Fruit fly (Drosophila melanogaster) whole organism, embryonic: Measurements from ENCODE around the gene Prp31.

Source experiments
- Atf-2 ChIP-seq: fragments of 200-800 bp; sonication (Bioruptor generic); optimal IDR thresholded peaks from 2 replicates; lab custom pipeline; 2016; ENCODE audit warnings: missing biosample characterization, missing genetic modification characterization
- CG10431 ChIP-seq: fragments of 200-800 bp; sonication (Bioruptor generic); optimal IDR thresholded peaks from 3 replicates; lab custom pipeline; 2018; ENCODE audit warnings: missing biosample characterization, mild to moderate bottlenecking, missing genetic modification characterization
- CG10654 ChIP-seq: fragments of 200-800 bp; sonication (Bioruptor generic); optimal IDR thresholded peaks from 2 replicates; lab custom pipeline; 2016; ENCODE audit warnings: missing biosample characterization, missing genetic modification characterization
- CG11093 ChIP-seq: fragments of 200-800 bp; sonication (Bioruptor generic); IDR thresholded peaks from 3 replicates; pipeline ENCODE4 v1.3.6; 2022; ENCODE audit warnings: missing biosample characterization, missing genetic modification characterization
- CG1233 ChIP-seq: fragments of 200-800 bp; sonication (Bioruptor generic); optimal IDR thresholded peaks from 4 replicates; lab custom pipeline; 2018; ENCODE audit warnings: missing biosample characterization, mild to moderate bottlenecking, missing genetic modification characterization
- CG12769 ChIP-seq: fragments of 200-800 bp; sonication (Bioruptor generic); optimal IDR thresholded peaks from 2 replicates; lab custom pipeline; 2019; ENCODE audit warnings: missing biosample characterization, mild to moderate bottlenecking, missing genetic modification characterization, moderate library complexity
- CG14014 ChIP-seq: fragments of 200-800 bp; sonication (Bioruptor generic); IDR thresholded peaks from 2 replicates; pipeline ENCODE4 v1.3.6; 2022; ENCODE audit warnings: missing biosample characterization, missing genetic modification characterization
- CG14441 ChIP-seq: fragments of 200-800 bp; sonication (Bioruptor generic); IDR thresholded peaks from 2 replicates; pipeline ENCODE4 v1.3.6; 2022; ENCODE audit warnings: missing biosample characterization, missing genetic modification characterization
- CG14860 ChIP-seq: fragments of 200-800 bp; sonication (Bioruptor generic); IDR thresholded peaks from 3 replicates; pipeline ENCODE4 v1.3.6; 2022; ENCODE audit warnings: missing biosample characterization, missing genetic modification characterization; ENCODE audit not compliant: partially characterized antibody
- CG1602 ChIP-seq: fragments of 200-800 bp; sonication (Bioruptor generic); optimal IDR thresholded peaks from 3 replicates; lab custom pipeline; 2016; ENCODE audit warnings: missing biosample characterization, missing genetic modification characterization
- CG18476 ChIP-seq: fragments of 200-800 bp; sonication (Bioruptor generic); optimal IDR thresholded peaks from 2 replicates; lab custom pipeline; 2016; ENCODE audit warnings: missing biosample characterization, mild to moderate bottlenecking, missing genetic modification characterization
- CG3065 ChIP-seq: fragments of 200-800 bp; sonication (Bioruptor generic); optimal IDR thresholded peaks from 2 replicates; lab custom pipeline; 2016; ENCODE audit warnings: missing biosample characterization, missing genetic modification characterization
- CG4328 ChIP-seq: fragments of 200-800 bp; sonication (Bioruptor generic); optimal IDR thresholded peaks from 3 replicates; lab custom pipeline; 2017; ENCODE audit warnings: missing biosample characterization, missing genetic modification reagents, missing genetic modification characterization
- CG6254 ChIP-seq: fragments of 200-800 bp; sonication (Bioruptor generic); optimal IDR thresholded peaks from 3 replicates; lab custom pipeline; 2017; ENCODE audit warnings: mild to moderate bottlenecking, missing biosample characterization, missing genetic modification reagents, missing genetic modification characterization
- CG7839 ChIP-seq: fragments of 200-800 bp; sonication (Bioruptor generic); optimal IDR thresholded peaks from 3 replicates; lab custom pipeline; 2018; ENCODE audit warnings: missing biosample characterization, mild to moderate bottlenecking, missing genetic modification characterization, moderate library complexity
- CG8089 ChIP-seq: fragments of 200-800 bp; sonication (Bioruptor generic); optimal IDR thresholded peaks from 3 replicates; lab custom pipeline; 2016; ENCODE audit warnings: missing biosample characterization, missing genetic modification characterization
- CG8924 ChIP-seq: fragments of 200-800 bp; optimal IDR thresholded peaks from 3 replicates; lab custom pipeline; 2019; ENCODE audit warnings: missing biosample characterization, mild to moderate bottlenecking, missing genetic modification characterization, moderate library complexity
- CG9876 ChIP-seq: fragments of 200-800 bp; sonication (Bioruptor generic); optimal IDR thresholded peaks from 2 replicates; lab custom pipeline; 2016; ENCODE audit warnings: missing biosample characterization, missing genetic modification characterization
- Chrac-16 ChIP-seq: fragments of 200-800 bp; sonication (Bioruptor generic); optimal IDR thresholded peaks from 3 replicates; lab custom pipeline; 2016; ENCODE audit warnings: missing biosample characterization, missing genetic modification characterization
- Fer2 ChIP-seq: fragments of 200-800 bp; sonication (Bioruptor generic); optimal IDR thresholded peaks from 2 replicates; lab custom pipeline; 2018; ENCODE audit warnings: missing biosample characterization, mild to moderate bottlenecking, missing genetic modification characterization, moderate library complexity
- HLH4C ChIP-seq: fragments of 200-800 bp; sonication (Bioruptor generic); IDR thresholded peaks from 3 replicates; pipeline ENCODE4 v1.3.6; 2022; ENCODE audit warnings: missing biosample characterization, missing genetic modification characterization; ENCODE audit not compliant: partially characterized antibody
- HLH54F ChIP-seq: fragments of 200-800 bp; sonication (Bioruptor generic); optimal IDR thresholded peaks from 3 replicates; lab custom pipeline; 2016; ENCODE audit warnings: missing biosample characterization, missing genetic modification characterization
- HmgZ ChIP-seq: fragments of 200-800 bp; sonication (Bioruptor generic); optimal IDR thresholded peaks from 2 replicates; lab custom pipeline; 2018; ENCODE audit warnings: missing biosample characterization, mild to moderate bottlenecking, missing genetic modification characterization
- Hr51 ChIP-seq, 2 experiments: fragments of 200-800 bp; sonication (Bioruptor generic); optimal IDR thresholded peaks; 2 replicates in 1 of 2; 3 replicates in 1 of 2; lab custom pipeline; 2016 to 2018; ENCODE audit warnings: missing biosample characterization in 2 of 2, missing genetic modification characterization in 2 of 2, mild to moderate bottlenecking in 1 of 2, moderate library complexity in 1 of 2
- Myb ChIP-seq: fragments of 200-800 bp; sonication (Bioruptor generic); optimal IDR thresholded peaks from 2 replicates; lab custom pipeline; 2016; ENCODE audit warnings: missing biosample characterization, missing genetic modification characterization
- Rfx ChIP-seq: fragments of 200-800 bp; sonication (Bioruptor generic); IDR thresholded peaks from 2 replicates; pipeline ENCODE4 v1.3.6; 2022; ENCODE audit warnings: missing biosample characterization, missing genetic modification characterization
- Trl ChIP-seq, 3 experiments: fragments of >200 bp in 2 of 3; fragments of 200-800 bp in 1 of 3; sonication (Bioruptor generic) in 1 of 3; optimal IDR thresholded peaks; 2 replicates in 1 of 3; 3 replicates in 2 of 3; lab custom pipeline; 2016 to 2017; ENCODE audit warnings: missing biosample characterization in 1 of 3, missing genetic modification characterization in 1 of 3
- Vsx1 ChIP-seq: fragments of 200-800 bp; sonication (Bioruptor generic); optimal IDR thresholded peaks from 2 replicates; lab custom pipeline; 2017; ENCODE audit warnings: missing biosample characterization, mild to moderate bottlenecking, missing genetic modification characterization, missing genetic modification reagents
- bowl ChIP-seq: fragments of 200-800 bp; sonication (Bioruptor generic); IDR thresholded peaks from 2 replicates; pipeline ENCODE4 v1.3.6; 2022; ENCODE audit warnings: missing biosample characterization, missing genetic modification characterization
- btn ChIP-seq: fragments of 200-800 bp; sonication (Bioruptor generic); optimal IDR thresholded peaks from 2 replicates; lab custom pipeline; 2016; ENCODE audit warnings: missing biosample characterization, missing genetic modification characterization
- chm ChIP-seq: fragments of 200-800 bp; sonication (Bioruptor generic); IDR thresholded peaks from 2 replicates; pipeline ENCODE4 v1.3.6; 2022; ENCODE audit warnings: missing biosample characterization, missing genetic modification characterization
- croc ChIP-seq: fragments of 200-800 bp; sonication (Bioruptor generic); conservative IDR thresholded peaks from 3 replicates; pipeline ENCODE4 v1.3.6; 2022; ENCODE audit warnings: missing biosample characterization, missing genetic modification characterization
- crol ChIP-seq: fragments of 200-800 bp; sonication (Bioruptor generic); IDR thresholded peaks from 2 replicates; pipeline ENCODE4 v1.3.6; 2022; ENCODE audit warnings: missing biosample characterization, missing genetic modification characterization
- ken ChIP-seq: fragments of 200-800 bp; sonication (Bioruptor generic); IDR thresholded peaks from 3 replicates; pipeline ENCODE4 v1.3.6; 2022; ENCODE audit warnings: missing biosample characterization, missing genetic modification characterization
- kni ChIP-seq: fragments of 200-800 bp; sonication (Bioruptor generic); optimal IDR thresholded peaks from 3 replicates; lab custom pipeline; 2017; ENCODE audit warnings: mild to moderate bottlenecking, missing biosample characterization, missing genetic modification reagents, missing genetic modification characterization
- luna ChIP-seq: fragments of 200-800 bp; sonication (Bioruptor generic); optimal IDR thresholded peaks from 2 replicates; lab custom pipeline; 2016; ENCODE audit warnings: missing biosample characterization, missing genetic modification characterization
- odd ChIP-seq: fragments of 200-800 bp; sonication (Bioruptor generic); optimal IDR thresholded peaks from 2 replicates; lab custom pipeline; 2017; ENCODE audit warnings: missing biosample characterization, mild to moderate bottlenecking, missing genetic modification characterization
- pfk ChIP-seq: fragments of 200-800 bp; sonication (Bioruptor generic); optimal IDR thresholded peaks from 2 replicates; lab custom pipeline; 2018; ENCODE audit warnings: missing biosample characterization, mild to moderate bottlenecking, missing genetic modification characterization, moderate library complexity
- pum ChIP-seq: fragments of 200-800 bp; sonication (Bioruptor generic); optimal IDR thresholded peaks from 2 replicates; lab custom pipeline; 2016; ENCODE audit warnings: missing biosample characterization, missing genetic modification characterization
- rib ChIP-seq: fragments of 200-800 bp; sonication (Bioruptor generic); IDR thresholded peaks from 2 replicates; pipeline ENCODE4 v1.3.6; 2022; ENCODE audit warnings: missing biosample characterization, missing genetic modification characterization
- row ChIP-seq: fragments of 200-800 bp; sonication (Bioruptor generic); IDR thresholded peaks from 3 replicates; pipeline ENCODE4 v1.3.6; 2022; ENCODE audit warnings: missing biosample characterization, missing genetic modification characterization
- sisA ChIP-seq: fragments of 200-800 bp; sonication (Bioruptor generic); IDR thresholded peaks from 2 replicates; pipeline ENCODE4 v1.3.6; 2022; ENCODE audit warnings: missing biosample characterization, missing genetic modification characterization
- stwl ChIP-seq: fragments of 200-800 bp; sonication (Bioruptor generic); optimal IDR thresholded peaks from 3 replicates; lab custom pipeline; 2018; ENCODE audit warnings: missing biosample characterization, mild to moderate bottlenecking, missing genetic modification characterization, moderate library complexity
- tap ChIP-seq: fragments of 200-800 bp; optimal IDR thresholded peaks from 3 replicates; lab custom pipeline; 2019; ENCODE audit warnings: missing biosample characterization, mild to moderate bottlenecking, missing genetic modification characterization, moderate library complexity
- tgo ChIP-seq: fragments of 200-800 bp; sonication (Bioruptor generic); IDR thresholded peaks from 3 replicates; pipeline ENCODE4 v1.3.6; 2022; ENCODE audit warnings: missing biosample characterization, missing genetic modification characterization
- tio ChIP-seq: fragments of 200-800 bp; sonication (Bioruptor generic); optimal IDR thresholded peaks from 2 replicates; lab custom pipeline; 2017; ENCODE audit warnings: missing biosample characterization, missing genetic modification characterization, inconsistent platforms
- ttk ChIP-seq: fragments of 200-800 bp; sonication (Bioruptor generic); IDR thresholded peaks from 2 replicates; pipeline ENCODE4 v2.1.2; 2022; ENCODE audit warnings: missing biosample characterization, missing genetic modification characterization
- vvl ChIP-seq: fragments of 200-800 bp; sonication (Bioruptor generic); IDR thresholded peaks from 2 replicates; pipeline ENCODE4 v1.3.6; 2022; ENCODE audit warnings: missing biosample characterization, missing genetic modification characterization
- zen ChIP-seq: fragments of 200-800 bp; sonication (Bioruptor generic); optimal IDR thresholded peaks from 3 replicates; lab custom pipeline; 2018; ENCODE audit warnings: missing biosample characterization, mild to moderate bottlenecking, missing genetic modification characterization, moderate library complexity

Gene Prp31

dm6 chr3L:15158330-15159114, at the start of gene Prp31, which contains the start of gene Msh6 (continued):
- TF ChIP-seq CG10431 (peak; percentile 5), CG3065 (GFP tag; lab: Kevin White, UChicago) (no peak), CG14441 (GFP tag; lab: Robert Waterston, UW) (peak; percentile 69), Chrac-16 (GFP tag; lab: Kevin White, UChicago) (peak; percentile 79), rib (GFP tag; lab: Robert Waterston, UW) (no peak), Trl (optimal IDR thresholded peaks at IDR 0.05; lab: Kevin White, UChicago) (no peak), Trl (GFP tag; optimal IDR thresholded peaks at IDR 0.05; lab: Kevin White, UChicago) (no peak), HLH4C (GFP tag; lab: Robert Waterston, UW) (no peak), CG18476 (peak; percentile 32), CG8089 (peak; percentile 18), CG14014 (GFP tag; lab: Robert Waterston, UW) (peak; percentile 55; the same call in 1 of the 2 replicates), CG4328 (peak; percentile 42), Fer2 (tag; lab: Kevin White, UChicago) (peak; percentile 43), CG10654 (peak; percentile 52), CG1233 (GFP tag; lab: Kevin White, UChicago) (peak; percentile 63), tap (tag; lab: Kevin White, UChicago) (peak; percentile 40), CG12769 (tag; lab: Kevin White, UChicago) (no peak), stwl (tag; lab: Kevin White, UChicago) (peak; percentile 38), kni (GFP tag; lab: Kevin White, UChicago) (no peak), Rfx (GFP tag; lab: Robert Waterston, UW) (peak; percentile 68), CG6254 (GFP tag; lab: Kevin White, UChicago) (peak; percentile 3), HLH54F (peak; percentile 69), Hr51 (GFP tag; optimal IDR thresholded peaks at IDR 0.05; lab: Kevin White, UChicago) (peak in 1 of 2 experiments; percentile 73), bowl (GFP tag; lab: Robert Waterston, UW) (no peak), btn (GFP tag; lab: Kevin White, UChicago) (no peak), pfk (no peak), CG7839 (tag; lab: Kevin White, UChicago) (peak; percentile 82), crol (GFP tag; lab: Robert Waterston, UW) (no peak), odd (GFP tag; lab: Kevin White, UChicago) (no peak), CG11093 (no peak), CG14860 (no peak), Atf-2 (GFP tag; lab: Kevin White, UChicago) (peak; percentile 70), CG8924 (peak; percentile 74), pum (peak; percentile 69), luna (peak; percentile 46), sisA (GFP tag; lab: Robert Waterston, UW) (peak; percentile 66), Vsx1 (GFP tag; lab: Kevin White, UChicago) (no peak), CG1602 (GFP tag; lab: Kevin White, UChicago) (peak; percentile 78), chm (peak; percentile 30; the same call in 1 of the 2 replicates), row (GFP tag; lab: Robert Waterston, UW) (peak; percentile 82), tgo (peak; percentile 63), CG9876 (peak; percentile 40), ttk (GFP tag; lab: Robert Waterston, UW) (no peak), vvl (GFP tag; lab: Robert Waterston, UW) (peak; percentile 32; the same call in 1 of the 2 replicates), zen (tag; lab: Kevin White, UChicago) (peak; percentile 53), HmgZ (tag; lab: Kevin White, UChicago) (peak; percentile 3), Myb (GFP tag; lab: Kevin White, UChicago) (peak; percentile 44), ken (GFP tag; lab: Robert Waterston, UW) (peak; percentile 39; the same call in 1 of the 3 replicates), tio (no peak), croc (peak; percentile 60)
